Worm (Caenorhabditis elegans) whole organism, young adult: ENCODE data around the gene calu-1.
A peak's percentile ranks its signal among the peaks of the same experiment; 100 is the strongest.

Experiments used
- B0035.1 ChIP-seq: sonication (generic microtip); optimal IDR thresholded peaks from 2 replicates; lab custom pipeline; 2016; ENCODE audit warnings: missing genetic modification characterization, mild to moderate bottlenecking, missing compliant biosample characterization, missing genotype, missing genetic modification reagents
- C17E4.6 ChIP-seq: fragments of 200-800 bp; sonication (Bioruptor generic); IDR thresholded peaks from 2 replicates; pipeline ENCODE4 v1.3.6; 2022; ENCODE audit warnings: missing genetic modification reagents, missing genetic modification characterization, missing compliant biosample characterization
- Y53G8AR.9 ChIP-seq: fragments of 200-800 bp; sonication (Bioruptor generic); conservative IDR thresholded peaks from 2 replicates; pipeline ENCODE4 v1.3.6; 2022; ENCODE audit warnings: missing genetic modification reagents, missing genetic modification characterization, missing compliant biosample characterization
- akir-1 ChIP-seq: fragments of 200-800 bp; sonication (Bioruptor generic); optimal IDR thresholded peaks from 2 replicates; lab custom pipeline; 2018; ENCODE audit warnings: mild to moderate bottlenecking, missing genetic modification characterization, moderate library complexity, missing compliant biosample characterization
- him-1 ChIP-seq: sonication (generic microtip); optimal IDR thresholded peaks from 2 replicates; lab custom pipeline; 2016; ENCODE audit warnings: missing genotype, missing genetic modification reagents, missing genetic modification characterization, missing compliant biosample characterization
- lir-1 ChIP-seq: fragments of 200-800 bp; sonication (Bioruptor generic); conservative IDR thresholded peaks from 2 replicates; pipeline ENCODE4 v1.3.6; 2022; ENCODE audit warnings: missing genetic modification reagents, missing genetic modification characterization, missing compliant biosample characterization
- madf-8 ChIP-seq: fragments of 200-800 bp; sonication (Bioruptor generic); conservative IDR thresholded peaks from 2 replicates; pipeline ENCODE4 v1.3.6; 2022; ENCODE audit warnings: missing genetic modification reagents, missing genetic modification characterization, missing compliant biosample characterization
- nfya-1 ChIP-seq: sonication (generic microtip); optimal IDR thresholded peaks from 2 replicates; lab custom pipeline; 2017; ENCODE audit warnings: antibody characterized with exemption, missing compliant biosample characterization, missing genetic modification characterization, borderline replicate concordance; ENCODE audit not compliant: insufficient read depth
- nfya-2 ChIP-seq: fragments of 200-800 bp; sonication (Bioruptor generic); IDR thresholded peaks from 2 replicates; pipeline ENCODE4 v1.3.6; 2022; ENCODE audit warnings: missing genetic modification reagents, missing genetic modification characterization, missing compliant biosample characterization
- pha-4 ChIP-seq: fragments of 150-350 bp; sonication (generic microtip); optimal IDR thresholded peaks from 2 replicates; lab custom pipeline; 2014; ENCODE audit warnings: missing biosample characterization, missing genetic modification reagents, missing genetic modification characterization
- snpc-4 ChIP-seq, 5 experiments: fragments of 150-350 bp in 1 of 5; sonication (generic microtip) in 4 of 5; optimal IDR thresholded peaks; 2 replicates each; lab custom pipeline; 2014 to 2018; ENCODE audit warnings: missing genetic modification characterization in 5 of 5, missing biosample characterization in 3 of 5, antibody characterized with exemption in 2 of 5, mild to moderate bottlenecking in 2 of 5, missing compliant biosample characterization in 2 of 5, missing genotype in 2 of 5, moderate library complexity in 2 of 5, missing genetic modification reagents in 1 of 5
- unc-130 ChIP-seq: sonication (generic microtip); optimal IDR thresholded peaks from 2 replicates; lab custom pipeline; 2016; ENCODE audit warnings: missing genetic modification reagents, missing genetic modification characterization, missing compliant biosample characterization
- unc-62 ChIP-seq: fragments of 150-350 bp; optimal IDR thresholded peaks from 2 replicates; lab custom pipeline; 2014; ENCODE audit warnings: missing biosample characterization, missing genetic modification reagents, missing genetic modification characterization

ce11 chrX:4960910-4961680 is 9.6 kb downstream of the calu-1 start:
- TF ChIP-seq madf-8 (GFP tag; lab: Robert Waterston, UW) = no peak
- TF ChIP-seq Y53G8AR.9 (GFP tag; lab: Robert Waterston, UW) = peak; percentile 28; the same call in 1 of the 2 replicates
- TF ChIP-seq snpc-4 (GFP tag; optimal IDR thresholded peaks at IDR 0.05; lab: Kevin White, UChicago) = no peak
- TF ChIP-seq snpc-4 (tag; optimal IDR thresholded peaks at IDR 0.05; lab: Kevin White, UChicago) = no peak
- no peak for TF ChIP-seq unc-62
- TF ChIP-seq B0035.1 (tag; lab: Kevin White, UChicago) = no peak
- TF ChIP-seq C17E4.6 = no peak
- TF ChIP-seq lir-1 (GFP tag; lab: Robert Waterston, UW) = no peak
- TF ChIP-seq nfya-2 (GFP tag; lab: Robert Waterston, UW) = no peak
- no peak for TF ChIP-seq pha-4 (tag; lab: Kevin White, UChicago)
- TF ChIP-seq nfya-1 (tag; lab: Kevin White, UChicago) = no peak
- TF ChIP-seq him-1 = no peak
- TF ChIP-seq unc-130 (GFP tag; lab: Kevin White, UChicago) = no peak
- peak; percentile 27 for TF ChIP-seq akir-1 (GFP tag; lab: Kevin White, UChicago)
